Fruit fly (Drosophila melanogaster): ENCODE data around the gene CG12814.

DNA sequence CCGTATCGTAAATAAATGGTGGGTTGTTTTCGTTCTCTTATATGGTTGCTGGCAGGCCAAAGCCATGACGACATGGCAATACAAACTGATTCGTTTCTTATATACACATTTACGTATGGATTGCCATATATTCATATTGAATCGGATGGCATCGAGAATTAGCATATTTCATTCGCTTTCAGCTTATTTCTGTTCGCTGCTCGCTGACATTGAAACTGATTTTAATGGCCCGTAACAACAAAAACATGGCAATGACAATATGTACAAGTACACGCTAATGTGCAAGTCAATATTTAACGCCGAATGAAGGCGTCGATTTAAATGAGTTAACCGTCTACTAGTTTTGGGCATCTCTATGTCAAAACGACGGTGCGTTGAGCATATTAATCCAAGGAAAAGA lies 3.4 kb downstream of the CG12814 start:
- TF ChIP-seq ovo (GFP tag; optimal IDR thresholded peaks at IDR 0.05) (no peak), kay (GFP tag; ENCODE audit: borderline replicate concordance) (no peak), CG12768 (GFP tag; optimal IDR thresholded peaks at IDR 0.05) (no peak), Hr96 (GFP tag; optimal IDR thresholded peaks at IDR 0.05) (no peak), CG5204 (GFP tag; optimal IDR thresholded peaks at IDR 0.05) (no peak)

All from whole organism, adult.